Worm (Caenorhabditis elegans): ENCODE data around the gene mtr-4.

Gene mtr-4

DNA sequence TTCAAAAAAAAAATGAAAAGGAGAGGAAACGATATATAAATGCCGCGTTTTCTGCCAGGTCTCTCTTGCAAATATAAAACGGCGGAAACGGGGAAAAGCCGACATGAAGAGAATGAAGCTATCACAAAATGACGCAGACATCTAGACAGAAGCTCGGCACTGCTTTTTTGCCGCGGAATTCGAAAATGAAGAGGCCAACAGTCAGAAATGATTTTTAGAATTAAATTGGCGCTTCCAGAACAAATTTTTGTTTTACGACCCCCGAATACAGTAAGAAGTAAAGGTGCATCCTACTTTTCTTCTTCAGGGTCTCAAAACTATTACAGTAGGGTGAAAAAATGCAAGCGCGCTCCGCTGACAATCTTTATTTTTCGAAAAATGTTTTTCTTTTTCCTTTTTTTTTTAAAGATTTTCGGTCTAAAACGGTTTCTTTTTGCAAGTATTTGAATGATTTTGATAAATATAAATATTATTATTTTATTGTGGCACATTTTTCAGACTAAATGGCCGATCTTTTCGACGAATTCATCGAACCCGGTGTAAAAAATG is at the start of gene mtr-4:
Gene mtr-4, plus strand, starts transcription at position 499 of the 549 bp plus-strand sequence.
- TF ChIP-seq hmg-4 (GFP tag; optimal IDR thresholded peaks at IDR 0.05), result no peak
- no peak for TF ChIP-seq flt-1 (GFP tag; IDR thresholded peaks at IDR 0.05)
- no peak for TF ChIP-seq tra-4 (tag; optimal IDR thresholded peaks at IDR 0.05)
- no peak for TF ChIP-seq ets-7 (tag; optimal IDR thresholded peaks at IDR 0.05)
- no peak for TF ChIP-seq ceh-13 (GFP tag; optimal IDR thresholded peaks at IDR 0.05)
- no peak for TF ChIP-seq hnd-1 (tag; optimal IDR thresholded peaks at IDR 0.05)
- no peak for TF ChIP-seq tbx-37 (GFP tag; conservative IDR thresholded peaks at IDR 0.05)
- no peak for TF ChIP-seq aly-1 (tag; optimal IDR thresholded peaks at IDR 0.05)
- no peak for TF ChIP-seq hmbx-1 (tag; optimal IDR thresholded peaks at IDR 0.05)
- no peak for TF ChIP-seq scrt-1 (GFP tag; IDR thresholded peaks at IDR 0.05)

ce11 chrIV:9777535-9777934 is 48.0 kb upstream of the mtr-4 start, which contains the start of gene sna-2:
sna-2 (minus strand) TSS chrIV:9777634.
- TF ChIP-seq ceh-36 (tag; optimal IDR thresholded peaks at IDR 0.05), result no peak
- TF ChIP-seq ceh-13 (GFP tag; optimal IDR thresholded peaks at IDR 0.05), result no peak
- TF ChIP-seq tbx-37 (GFP tag; conservative IDR thresholded peaks at IDR 0.05), result peak; percentile 68

ce11 chrIV:9778016-9778415 is 47.5 kb upstream of the mtr-4 start, which contains the start of gene T13F2.6:
T13F2.6 (plus strand) TSS chrIV:9778321.
- TF ChIP-seq hnd-1 (tag; optimal IDR thresholded peaks at IDR 0.05), result no peak
- no peak for TF ChIP-seq sea-1 (GFP tag; conservative IDR thresholded peaks at IDR 0.05)
- no peak for TF ChIP-seq pes-1 (GFP tag; IDR thresholded peaks at IDR 0.05)
- no peak for TF ChIP-seq ceh-36 (tag; optimal IDR thresholded peaks at IDR 0.05)
- no peak for TF ChIP-seq ets-7 (tag; optimal IDR thresholded peaks at IDR 0.05)
- TF ChIP-seq B0310.2 (tag; optimal IDR thresholded peaks at IDR 0.05), result no peak
- TF ChIP-seq hmbx-1 (tag; optimal IDR thresholded peaks at IDR 0.05), result no peak
- TF ChIP-seq flt-1 (GFP tag; IDR thresholded peaks at IDR 0.05), result no peak
- no peak for TF ChIP-seq F13C5.2 (tag; optimal IDR thresholded peaks at IDR 0.05)
- TF ChIP-seq tbx-37 (GFP tag; conservative IDR thresholded peaks at IDR 0.05), result no peak
- TF ChIP-seq tra-4 (tag; optimal IDR thresholded peaks at IDR 0.05), result no peak

- TF ChIP-seq aly-1 (tag; optimal IDR thresholded peaks at IDR 0.05), result no peak
- TF ChIP-seq ceh-13 (GFP tag; optimal IDR thresholded peaks at IDR 0.05), result no peak
- no peak for TF ChIP-seq pes-1 (GFP tag; IDR thresholded peaks at IDR 0.05)
- TF ChIP-seq ets-7 (tag; optimal IDR thresholded peaks at IDR 0.05), result no peak
- TF ChIP-seq B0310.2 (tag; optimal IDR thresholded peaks at IDR 0.05), result no peak
- no peak for TF ChIP-seq tbx-37 (GFP tag; conservative IDR thresholded peaks at IDR 0.05)
- TF ChIP-seq tbx-11 (GFP tag; IDR thresholded peaks at IDR 0.05), result no peak
- no peak for TF ChIP-seq hmbx-1 (tag; optimal IDR thresholded peaks at IDR 0.05)
- no peak for TF ChIP-seq tra-4 (tag; optimal IDR thresholded peaks at IDR 0.05)
- no peak for TF ChIP-seq ama-1 (optimal IDR thresholded peaks at IDR 0.05)
- TF ChIP-seq hnd-1 (tag; optimal IDR thresholded peaks at IDR 0.05), result no peak
- no peak for TF ChIP-seq scrt-1 (GFP tag; IDR thresholded peaks at IDR 0.05)
- no peak for TF ChIP-seq sea-1 (GFP tag; conservative IDR thresholded peaks at IDR 0.05)
These were observed 40.8 kb upstream of the mtr-4 start, which contains the start of gene sre-4 for ce11 chrIV:9784689-9785088. sre-4 (minus strand) TSS chrIV:9784789.

DNA sequence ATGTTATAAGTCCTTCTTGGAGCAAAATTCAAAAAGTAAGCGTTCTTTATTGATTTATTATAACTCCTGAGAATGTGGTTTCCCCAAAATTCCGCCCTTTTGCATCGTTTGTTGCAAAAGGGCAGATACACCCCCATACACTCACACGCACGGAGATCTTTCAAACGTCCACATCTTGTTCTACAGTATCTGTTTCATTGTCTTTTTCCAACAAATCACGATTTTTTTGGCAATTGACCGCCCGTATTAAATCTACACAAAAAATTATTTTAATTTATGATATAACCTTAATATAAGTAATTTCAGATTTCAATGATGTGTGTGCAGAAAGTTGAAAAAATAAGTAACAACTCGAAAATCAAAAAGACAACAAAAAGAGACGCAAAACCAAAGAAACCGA is 36.0 kb upstream of the mtr-4 start, which contains the start of gene T13F2.4:
Gene T13F2.4, plus strand, starts transcription at position 301 of the 400 bp plus-strand sequence.
- TF ChIP-seq hnd-1 (tag; optimal IDR thresholded peaks at IDR 0.05), result no peak
- TF ChIP-seq tra-4 (tag; optimal IDR thresholded peaks at IDR 0.05), result no peak
- no peak for TF ChIP-seq tbx-37 (GFP tag; conservative IDR thresholded peaks at IDR 0.05)
- no peak for TF ChIP-seq flt-1 (GFP tag; IDR thresholded peaks at IDR 0.05)
- TF ChIP-seq hmg-4 (GFP tag; optimal IDR thresholded peaks at IDR 0.05), result no peak
- TF ChIP-seq F13C5.2 (tag; optimal IDR thresholded peaks at IDR 0.05), result no peak
- TF ChIP-seq ceh-36 (tag; optimal IDR thresholded peaks at IDR 0.05), result no peak
- TF ChIP-seq pes-1 (GFP tag; IDR thresholded peaks at IDR 0.05), result no peak

DNA sequence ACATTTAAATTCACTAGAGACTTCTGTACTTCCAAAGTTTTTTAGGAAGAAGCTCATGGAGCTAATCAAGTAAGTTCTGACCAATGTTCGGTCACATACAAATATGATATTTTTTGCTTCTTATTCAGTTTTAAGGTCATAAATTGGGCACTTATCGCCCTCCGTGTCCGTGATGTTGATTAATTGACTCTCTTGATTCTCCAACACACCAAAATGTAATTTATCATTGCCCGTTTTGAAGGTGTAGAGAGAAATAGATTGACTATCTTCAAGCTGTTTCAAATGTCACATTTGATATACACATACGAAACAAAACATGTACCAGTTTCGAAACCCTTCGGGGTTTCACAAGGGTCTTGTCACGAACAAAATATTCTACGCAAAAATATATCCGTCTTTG is 34.8 kb upstream of the mtr-4 start:
- TF ChIP-seq pes-1 (GFP tag; IDR thresholded peaks at IDR 0.05) (no peak), scrt-1 (GFP tag; IDR thresholded peaks at IDR 0.05) (no peak), hmbx-1 (tag; optimal IDR thresholded peaks at IDR 0.05) (no peak), B0310.2 (tag; optimal IDR thresholded peaks at IDR 0.05) (no peak), ets-7 (tag; optimal IDR thresholded peaks at IDR 0.05) (no peak), ceh-36 (tag; optimal IDR thresholded peaks at IDR 0.05) (no peak), tbx-11 (GFP tag; IDR thresholded peaks at IDR 0.05) (no peak), hnd-1 (tag; optimal IDR thresholded peaks at IDR 0.05) (no peak), ceh-13 (GFP tag; optimal IDR thresholded peaks at IDR 0.05) (no peak), ama-1 (optimal IDR thresholded peaks at IDR 0.05) (no peak), hmg-4 (GFP tag; optimal IDR thresholded peaks at IDR 0.05) (no peak), aly-1 (tag; optimal IDR thresholded peaks at IDR 0.05) (no peak), F13C5.2 (tag; optimal IDR thresholded peaks at IDR 0.05) (no peak), flt-1 (GFP tag; IDR thresholded peaks at IDR 0.05) (no peak), sea-1 (GFP tag; conservative IDR thresholded peaks at IDR 0.05) (no peak), tra-4 (tag; optimal IDR thresholded peaks at IDR 0.05) (no peak)

ce11 chrIV:9795250-9795649 is 30.2 kb upstream of the mtr-4 start:
- TF ChIP-seq sea-1 (GFP tag; conservative IDR thresholded peaks at IDR 0.05) (no peak), flt-1 (GFP tag; IDR thresholded peaks at IDR 0.05) (no peak), tbx-37 (GFP tag; conservative IDR thresholded peaks at IDR 0.05) (no peak), hmg-4 (GFP tag; optimal IDR thresholded peaks at IDR 0.05) (no peak), pes-1 (GFP tag; IDR thresholded peaks at IDR 0.05) (no peak), F13C5.2 (tag; optimal IDR thresholded peaks at IDR 0.05) (no peak), scrt-1 (GFP tag; IDR thresholded peaks at IDR 0.05) (no peak), aly-1 (tag; optimal IDR thresholded peaks at IDR 0.05) (no peak), ceh-36 (tag; optimal IDR thresholded peaks at IDR 0.05) (no peak)

DNA sequence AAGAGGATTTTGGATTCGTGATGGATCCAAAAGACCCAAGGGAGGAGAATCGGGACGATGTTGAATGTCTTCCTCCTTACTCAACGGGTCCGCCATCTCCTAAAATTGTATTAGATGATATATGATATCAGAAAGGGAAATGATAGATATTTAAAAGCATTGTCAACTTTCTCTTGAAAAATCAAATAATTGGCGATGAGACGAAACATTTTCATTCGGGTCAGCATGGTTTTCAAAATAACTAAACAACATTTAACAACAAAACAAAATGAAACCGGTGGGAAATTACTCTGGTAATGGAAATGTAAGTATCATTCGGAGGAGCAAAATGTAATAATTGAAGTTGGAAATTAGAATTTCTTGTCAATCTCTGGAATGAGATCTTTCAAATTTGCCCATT is 29.0 kb upstream of the mtr-4 start, which contains the start of gene pis-1:
Gene pis-1, minus strand, starts transcription at position 101 of the 400 bp plus-strand sequence.
- TF ChIP-seq tra-4 (tag; optimal IDR thresholded peaks at IDR 0.05) (no peak), tbx-37 (GFP tag; conservative IDR thresholded peaks at IDR 0.05) (no peak), flt-1 (GFP tag; IDR thresholded peaks at IDR 0.05) (no peak), ets-7 (tag; optimal IDR thresholded peaks at IDR 0.05) (no peak)
